Worm (Caenorhabditis elegans): Measurements from ENCODE around the gene VB0395L.1.

DNA sequence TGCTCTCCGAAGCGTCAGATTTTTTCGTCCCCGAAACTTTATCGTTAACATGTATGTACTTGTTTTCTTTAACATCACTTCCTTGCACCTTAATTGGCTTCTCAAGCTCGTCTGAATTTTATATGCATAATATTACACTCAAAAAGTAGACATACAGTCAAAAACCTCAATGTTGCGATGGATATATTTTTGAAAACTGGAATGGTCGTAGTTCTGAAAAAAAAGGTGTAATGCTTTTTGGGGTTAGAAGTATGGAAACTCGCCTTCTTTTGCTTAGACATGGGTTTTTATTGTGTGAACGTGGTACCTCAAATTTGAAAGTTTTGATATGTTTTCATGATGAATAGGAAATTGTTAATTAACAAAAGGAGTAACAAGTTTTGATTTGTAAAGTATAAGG, 34.2 kb downstream of the VB0395L.1 start, which contains the start of gene C09G1.2:
- TF ChIP-seq pes-1 (GFP tag; IDR thresholded peaks at IDR 0.05) (no peak), tra-4 (tag; optimal IDR thresholded peaks at IDR 0.05) (no peak), ama-1 (optimal IDR thresholded peaks at IDR 0.05) (no peak), F13C5.2 (tag; optimal IDR thresholded peaks at IDR 0.05) (no peak), flt-1 (GFP tag; IDR thresholded peaks at IDR 0.05) (no peak)
